Worm (Caenorhabditis elegans) whole organism, young adult: ENCODE results near the gene hot-7.

Source experiments
- C06A6.2 ChIP-seq: fragments of 200-800 bp; sonication (Bioruptor generic); conservative IDR thresholded peaks from 2 replicates; pipeline ENCODE4 v1.3.6; 2022; ENCODE audit warnings: missing genetic modification characterization, missing compliant biosample characterization
- F49E8.2 ChIP-seq: sonication (generic microtip); optimal IDR thresholded peaks from 3 replicates; lab custom pipeline; 2017; ENCODE audit warnings: missing genetic modification characterization, mild to moderate bottlenecking, missing compliant biosample characterization, antibody characterized with exemption, moderate library complexity; ENCODE audit not compliant: insufficient read depth
- F57C9.4 ChIP-seq: sonication (generic microtip); optimal IDR thresholded peaks from 2 replicates; lab custom pipeline; 2017; ENCODE audit warnings: mild to moderate bottlenecking, missing genetic modification characterization, missing compliant biosample characterization
- K11D2.4 ChIP-seq: fragments of 200-800 bp; sonication (Bioruptor generic); IDR thresholded peaks from 2 replicates; pipeline ENCODE4 v1.3.6; 2022; ENCODE audit warnings: missing genetic modification reagents, missing genetic modification characterization, missing compliant biosample characterization
- T07F8.4 ChIP-seq: sonication (generic microtip); optimal IDR thresholded peaks from 2 replicates; lab custom pipeline; 2016; ENCODE audit warnings: mild to moderate bottlenecking, missing genetic modification characterization, moderate library complexity, missing compliant biosample characterization
- Y53G8AR.9 ChIP-seq: fragments of 200-800 bp; sonication (Bioruptor generic); conservative IDR thresholded peaks from 2 replicates; pipeline ENCODE4 v1.3.6; 2022; ENCODE audit warnings: missing genetic modification reagents, missing genetic modification characterization, missing compliant biosample characterization
- Y56A3A.18 ChIP-seq: fragments of 200-800 bp; sonication (Bioruptor generic); IDR thresholded peaks from 2 replicates; pipeline ENCODE4 v1.3.6; 2022; ENCODE audit warnings: missing genetic modification reagents, missing genetic modification characterization, missing compliant biosample characterization
- Y79H2A.3 ChIP-seq: fragments of 200-800 bp; sonication (Bioruptor generic); conservative IDR thresholded peaks from 2 replicates; pipeline ENCODE4 v1.3.6; 2022; ENCODE audit warnings: missing genetic modification reagents, missing genetic modification characterization, missing compliant biosample characterization
- athp-1 ChIP-seq: sonication (generic microtip); optimal IDR thresholded peaks from 2 replicates; lab custom pipeline; 2017; ENCODE audit warnings: mild to moderate bottlenecking, missing genetic modification characterization, missing compliant biosample characterization
- attf-3 ChIP-seq: fragments of 200-800 bp; sonication (Bioruptor generic); conservative IDR thresholded peaks from 2 replicates; pipeline ENCODE4 v1.3.6; 2022; ENCODE audit warnings: missing genetic modification reagents, missing genetic modification characterization, missing compliant biosample characterization
- attf-5 ChIP-seq: fragments of 200-800 bp; sonication (Bioruptor generic); optimal IDR thresholded peaks from 2 replicates; lab custom pipeline; 2018; ENCODE audit warnings: mild to moderate bottlenecking, missing genetic modification characterization, missing compliant biosample characterization
- attf-6 ChIP-seq: fragments of 200-800 bp; sonication (Bioruptor generic); IDR thresholded peaks from 2 replicates; pipeline ENCODE4 v1.3.6; 2022; ENCODE audit warnings: missing genetic modification reagents, missing genetic modification characterization, missing compliant biosample characterization
- cebp-1 ChIP-seq, 2 experiments: fragments of 200-800 bp in 1 of 2; sonication (Bioruptor generic) in 1 of 2; sonication (generic microtip) in 1 of 2; IDR thresholded peaks in 1 of 2; optimal IDR thresholded peaks in 1 of 2; 2 replicates each; pipeline versions ENCODE4 v1.3.6 to Lab custom; 2017 to 2022; ENCODE audit warnings: missing compliant biosample characterization in 2 of 2, missing genetic modification characterization in 2 of 2, mild to moderate bottlenecking in 1 of 2, missing genetic modification reagents in 1 of 2, moderate library complexity in 1 of 2
- cebp-2 ChIP-seq: fragments of 200-800 bp; sonication (Bioruptor generic); IDR thresholded peaks from 2 replicates; pipeline ENCODE4 v1.3.6; 2022; ENCODE audit warnings: missing genetic modification characterization, missing compliant biosample characterization
- ceh-79 ChIP-seq: sonication (generic microtip); optimal IDR thresholded peaks from 2 replicates; lab custom pipeline; 2017; ENCODE audit warnings: mild to moderate bottlenecking, missing genetic modification characterization, missing compliant biosample characterization
- ceh-91 ChIP-seq: fragments of 200-800 bp; sonication (Bioruptor generic); IDR thresholded peaks from 2 replicates; pipeline ENCODE4 v1.3.6; 2022; ENCODE audit warnings: missing genetic modification reagents, missing genetic modification characterization, missing compliant biosample characterization
- dox-1 ChIP-seq: fragments of 200-800 bp; sonication (Bioruptor generic); IDR thresholded peaks from 2 replicates; pipeline ENCODE4 v1.3.6; 2022; ENCODE audit warnings: missing genetic modification reagents, missing genetic modification characterization, missing compliant biosample characterization
- efl-1 ChIP-seq: fragments of 150-350 bp; optimal IDR thresholded peaks from 2 replicates; lab custom pipeline; 2014; ENCODE audit warnings: missing biosample characterization, missing genetic modification reagents, missing genetic modification characterization
- egl-18 ChIP-seq: fragments of 200-800 bp; sonication (Bioruptor generic); IDR thresholded peaks from 2 replicates; pipeline ENCODE4 v1.3.6; 2022; ENCODE audit warnings: missing genetic modification reagents, missing genetic modification characterization, missing compliant biosample characterization
- egrh-3 ChIP-seq: fragments of 200-800 bp; sonication (Bioruptor generic); IDR thresholded peaks from 2 replicates; pipeline ENCODE4 v1.3.6; 2022; ENCODE audit warnings: missing genetic modification reagents, missing genetic modification characterization, missing compliant biosample characterization
- ekl-4 ChIP-seq: fragments of 200-800 bp; sonication (Bioruptor generic); IDR thresholded peaks from 2 replicates; pipeline ENCODE4 v1.3.6; 2022; ENCODE audit warnings: missing genetic modification reagents, missing genetic modification characterization, missing compliant biosample characterization
- hmg-1.2 ChIP-seq: fragments of 200-800 bp; sonication (Bioruptor generic); IDR thresholded peaks from 2 replicates; pipeline ENCODE4 v1.3.6; 2022; ENCODE audit warnings: missing genetic modification reagents, missing genetic modification characterization, missing compliant biosample characterization
- let-607 ChIP-seq, 2 experiments: fragments of 200-800 bp in 1 of 2; sonication (Bioruptor generic) in 1 of 2; sonication (generic microtip) in 1 of 2; optimal IDR thresholded peaks; 2 replicates each; lab custom pipeline; 2016 to 2018; ENCODE audit warnings: mild to moderate bottlenecking in 2 of 2, missing compliant biosample characterization in 2 of 2, missing genetic modification characterization in 2 of 2, moderate library complexity in 2 of 2, missing genotype in 1 of 2
- lin-35 ChIP-seq, 3 experiments: fragments of 150-350 bp in 2 of 3; sonication (generic microtip) in 1 of 3; optimal IDR thresholded peaks; 2 replicates each; lab custom pipeline; 2014 to 2018; ENCODE audit warnings: missing biosample characterization in 3 of 3, missing genetic modification characterization in 3 of 3, missing genetic modification reagents in 3 of 3
- lin-40 ChIP-seq: sonication (generic microtip); optimal IDR thresholded peaks from 2 replicates; lab custom pipeline; 2016; ENCODE audit warnings: missing genetic modification characterization, mild to moderate bottlenecking, missing compliant biosample characterization, missing genotype, missing genetic modification reagents
- lin-54 ChIP-seq: fragments of 200-800 bp; sonication (Bioruptor generic); optimal IDR thresholded peaks from 2 replicates; lab custom pipeline; 2018; ENCODE audit warnings: mild to moderate bottlenecking, missing genetic modification characterization, missing compliant biosample characterization
- mcd-1 ChIP-seq: fragments of 200-800 bp; sonication (Bioruptor generic); IDR thresholded peaks from 2 replicates; pipeline ENCODE4 v1.3.6; 2022; ENCODE audit warnings: missing genetic modification reagents, missing genetic modification characterization, missing compliant biosample characterization
- mel-28 ChIP-seq: sonication (generic microtip); optimal IDR thresholded peaks from 2 replicates; lab custom pipeline; 2016; ENCODE audit warnings: borderline replicate concordance, mild to moderate bottlenecking, missing genetic modification characterization, missing compliant biosample characterization
- mes-4 ChIP-seq: sonication (generic microtip); optimal IDR thresholded peaks from 2 replicates; lab custom pipeline; 2016; ENCODE audit warnings: missing genotype, missing genetic modification characterization, missing compliant biosample characterization
- nfyb-1 ChIP-seq: fragments of 200-800 bp; sonication (Bioruptor generic); IDR thresholded peaks from 2 replicates; pipeline ENCODE4 v1.3.6; 2022; ENCODE audit warnings: missing genetic modification reagents, missing genetic modification characterization, missing compliant biosample characterization
- nhr-80 ChIP-seq: sonication (generic microtip); optimal IDR thresholded peaks from 2 replicates; lab custom pipeline; 2016; ENCODE audit warnings: missing genetic modification characterization, missing compliant biosample characterization
- nhr-90 ChIP-seq: sonication (generic microtip); optimal IDR thresholded peaks from 2 replicates; lab custom pipeline; 2016; ENCODE audit warnings: missing genotype, mild to moderate bottlenecking, missing genetic modification characterization, missing compliant biosample characterization
- pbrm-1 ChIP-seq: fragments of 200-800 bp; sonication (Bioruptor generic); IDR thresholded peaks from 2 replicates; pipeline ENCODE4 v1.3.6; 2022; ENCODE audit warnings: missing genetic modification reagents, missing genetic modification characterization, missing compliant biosample characterization
- pha-4 ChIP-seq: fragments of 150-350 bp; sonication (generic microtip); optimal IDR thresholded peaks from 2 replicates; lab custom pipeline; 2014; ENCODE audit warnings: missing biosample characterization, missing genetic modification reagents, missing genetic modification characterization
- rcor-1 ChIP-seq: fragments of 200-800 bp; sonication (Bioruptor generic); IDR thresholded peaks from 2 replicates; pipeline ENCODE4 v1.3.6; 2022; ENCODE audit warnings: missing genetic modification reagents, missing genetic modification characterization, missing compliant biosample characterization
- snpc-1.1 ChIP-seq: sonication (generic microtip); optimal IDR thresholded peaks from 2 replicates; lab custom pipeline; 2017; ENCODE audit warnings: missing genetic modification characterization, mild to moderate bottlenecking, missing compliant biosample characterization, antibody characterized with exemption, moderate library complexity, missing genotype, missing genetic modification reagents; ENCODE audit not compliant: insufficient read depth
- snpc-3.4 ChIP-seq: sonication (generic microtip); optimal IDR thresholded peaks from 2 replicates; lab custom pipeline; 2017; ENCODE audit warnings: missing genetic modification characterization, mild to moderate bottlenecking, missing compliant biosample characterization, antibody characterized with exemption, moderate library complexity, missing genotype, missing genetic modification reagents
- snpc-4 ChIP-seq, 5 experiments: fragments of 150-350 bp in 1 of 5; sonication (generic microtip) in 4 of 5; optimal IDR thresholded peaks; 2 replicates each; lab custom pipeline; 2014 to 2018; ENCODE audit warnings: missing genetic modification characterization in 5 of 5, missing biosample characterization in 3 of 5, antibody characterized with exemption in 2 of 5, mild to moderate bottlenecking in 2 of 5, missing compliant biosample characterization in 2 of 5, missing genotype in 2 of 5, moderate library complexity in 2 of 5, missing genetic modification reagents in 1 of 5
- somi-1 ChIP-seq: fragments of 200-800 bp; sonication (Bioruptor generic); optimal IDR thresholded peaks from 2 replicates; lab custom pipeline; 2018; ENCODE audit warnings: mild to moderate bottlenecking, missing genetic modification characterization, missing compliant biosample characterization
- sptf-2 ChIP-seq: fragments of 200-800 bp; sonication (Bioruptor generic); optimal IDR thresholded peaks from 2 replicates; lab custom pipeline; 2018; ENCODE audit warnings: mild to moderate bottlenecking, missing genetic modification characterization, missing compliant biosample characterization
- zfh-2 ChIP-seq: fragments of 200-800 bp; sonication (Bioruptor generic); conservative IDR thresholded peaks from 2 replicates; pipeline ENCODE4 v1.3.6; 2022; ENCODE audit warnings: missing genetic modification reagents, missing genetic modification characterization, missing compliant biosample characterization
- zim-3 ChIP-seq: sonication (generic microtip); optimal IDR thresholded peaks from 2 replicates; lab custom pipeline; 2017; ENCODE audit warnings: mild to moderate bottlenecking, missing genetic modification characterization, moderate library complexity, missing compliant biosample characterization

The hot-7 gene

ce11 chrII:14249489-14249888, 38.3 kb downstream of the hot-7 start:
- TF ChIP-seq egl-18 (GFP tag; lab: Robert Waterston, UW) (0 out of 2 replicates have a peak, but pooled peaks have one; percentile 44), dox-1 (GFP tag; lab: Robert Waterston, UW) (peak; percentile 26; the same call in 1 of the 2 replicates), Y56A3A.18 (GFP tag; lab: Robert Waterston, UW) (0 out of 2 replicates have a peak, but pooled peaks have one; percentile 24), pbrm-1 (GFP tag; lab: Robert Waterston, UW) (peak; percentile 56; the same call in 1 of the 2 replicates), snpc-3.4 (no peak), lin-54 (peak; percentile 42), snpc-4 (GFP tag; optimal IDR thresholded peaks at IDR 0.05; lab: Kevin White, UChicago) (no peak), snpc-4 (tag; optimal IDR thresholded peaks at IDR 0.05; lab: Kevin White, UChicago) (peak in 1 of 4 experiments; percentile 19), sptf-2 (GFP tag; lab: Kevin White, UChicago) (no peak), cebp-1 (GFP tag; IDR thresholded peaks at IDR 0.05; lab: Robert Waterston, UW) (no peak), cebp-1 (tag; optimal IDR thresholded peaks at IDR 0.05; lab: Kevin White, UChicago) (peak; percentile 33), egrh-3 (GFP tag; lab: Robert Waterston, UW) (peak; percentile 24), mcd-1 (GFP tag; lab: Robert Waterston, UW) (peak; percentile 43; the same call in 1 of the 2 replicates), hmg-1.2 (GFP tag; lab: Robert Waterston, UW) (peak; percentile 22; the same call in 1 of the 2 replicates), attf-6 (GFP tag; lab: Robert Waterston, UW) (no peak), attf-5 (GFP tag; lab: Kevin White, UChicago) (peak; percentile 48), zfh-2 (GFP tag; lab: Robert Waterston, UW) (peak; percentile 46; the same call in 1 of the 2 replicates), C06A6.2 (0 out of 2 replicates have a peak, but pooled peaks have one; percentile 36), lin-40 (peak; percentile 15), nhr-80 (tag; lab: Kevin White, UChicago) (peak; percentile 42), athp-1 (tag; lab: Kevin White, UChicago) (no peak), rcor-1 (peak; percentile 50; the same call in 1 of the 2 replicates), lin-35 (GFP tag; optimal IDR thresholded peaks at IDR 0.05; lab: Kevin White, UChicago) (peak in 1 of 3 experiments; percentile 0), cebp-2 (GFP tag; lab: Robert Waterston, UW) (no peak)

ce11 chrII:14250147-14250965, 39.1 kb downstream of the hot-7 start, which contains the start of gene hmg-1.1:
hmg-1.1 (plus strand) TSS chrII:14250695.
- no peak for TF ChIP-seq pha-4 (tag; lab: Kevin White, UChicago)
- TF ChIP-seq F49E8.2 = no peak
- TF ChIP-seq ekl-4 (GFP tag; lab: Robert Waterston, UW) = 0 out of 2 replicates have a peak, but pooled peaks have one; percentile 54
- no peak for TF ChIP-seq snpc-1.1 (tag; lab: Kevin White, UChicago)
- TF ChIP-seq let-607 (tag; optimal IDR thresholded peaks at IDR 0.05; lab: Kevin White, UChicago) = peak; percentile 80 to 95
- peak; percentile 29 for TF ChIP-seq somi-1 (GFP tag; lab: Kevin White, UChicago)
- TF ChIP-seq hmg-1.2 (GFP tag; lab: Robert Waterston, UW) = peak; percentile 57; the same call in 1 of the 2 replicates
- TF ChIP-seq Y53G8AR.9 (GFP tag; lab: Robert Waterston, UW) = no peak; the same call in 1 of the 2 replicates
- no peak for TF ChIP-seq ceh-79 (tag; lab: Kevin White, UChicago)
- no peak for TF ChIP-seq mel-28 (tag; lab: Kevin White, UChicago)
- peak; percentile 75 for TF ChIP-seq lin-54
- TF ChIP-seq ceh-91 = no peak
- no peak for TF ChIP-seq mes-4
- no peak for TF ChIP-seq Y79H2A.3
- no peak for TF ChIP-seq snpc-4 (GFP tag; optimal IDR thresholded peaks at IDR 0.05; lab: Kevin White, UChicago)
- peak; percentile 17 to 70 (median 52) for TF ChIP-seq snpc-4 (tag; optimal IDR thresholded peaks at IDR 0.05; lab: Kevin White, UChicago)
- peak; percentile 19; the same call in 1 of the 2 replicates for TF ChIP-seq K11D2.4 (GFP tag; lab: Robert Waterston, UW)
- peak; percentile 29 for TF ChIP-seq zim-3 (tag; lab: Kevin White, UChicago)
- TF ChIP-seq nfyb-1 (GFP tag; lab: Robert Waterston, UW) = no peak; the same call in 1 of the 2 replicates
- TF ChIP-seq F57C9.4 = no peak
- TF ChIP-seq efl-1 (GFP tag; lab: Kevin White, UChicago) = no peak
- no peak for TF ChIP-seq T07F8.4 (tag; lab: Kevin White, UChicago)
- TF ChIP-seq sptf-2 (GFP tag; lab: Kevin White, UChicago) = no peak
- no peak for TF ChIP-seq attf-3 (GFP tag; lab: Robert Waterston, UW)
- peak; percentile 52 for TF ChIP-seq nhr-90 (tag; lab: Kevin White, UChicago)
